Worm (Caenorhabditis elegans): ENCODE data around the gene dmsr-7.

ce11 chrV:5445839-5446238 is 40.7 kb downstream of the dmsr-7 start, which contains the start of gene F08F3.1:
- TF ChIP-seq nhr-77 (tag; optimal IDR thresholded peaks at IDR 0.05) (no peak), ces-1 (GFP tag; optimal IDR thresholded peaks at IDR 0.05) (no peak), tbx-2 (tag; optimal IDR thresholded peaks at IDR 0.05) (no peak), dpl-1 (GFP tag; optimal IDR thresholded peaks at IDR 0.05) (no peak), sup-37 (GFP tag; optimal IDR thresholded peaks at IDR 0.05) (no peak), swsn-7 (tag; optimal IDR thresholded peaks at IDR 0.05) (no peak), mdl-1 (tag; optimal IDR thresholded peaks at IDR 0.05) (no peak), ztf-11 (tag; optimal IDR thresholded peaks at IDR 0.05) (no peak), snpc-4 (tag; optimal IDR thresholded peaks at IDR 0.05) (no peak), elt-2 (tag; optimal IDR thresholded peaks at IDR 0.05) (no peak), nhr-237 (tag; optimal IDR thresholded peaks at IDR 0.05) (no peak), ama-1 (optimal IDR thresholded peaks at IDR 0.05) (no peak)

Data from whole organism, L1 larva.